Worm (Caenorhabditis elegans) whole organism, L3 larva: ENCODE measurements around the gene H20E11.1.

Experiments used
- ZK546.5 ChIP-seq: sonication (generic microtip); optimal IDR thresholded peaks from 2 replicates; lab custom pipeline; 2017; ENCODE audit warnings: missing biosample characterization, missing genetic modification characterization
- aly-2 ChIP-seq: fragments of 150-350 bp; optimal IDR thresholded peaks from 2 replicates; lab custom pipeline; 2014; ENCODE audit warnings: missing biosample characterization, missing genetic modification characterization
- ama-1 ChIP-seq: fragments of 150-350 bp; optimal IDR thresholded peaks from 2 replicates; lab custom pipeline; 2018
- ceh-16 ChIP-seq: sonication (generic microtip); optimal IDR thresholded peaks from 2 replicates; lab custom pipeline; 2017; ENCODE audit warnings: missing biosample characterization, missing genetic modification characterization
- ceh-28 ChIP-seq: fragments of 150-350 bp; optimal IDR thresholded peaks from 2 replicates; lab custom pipeline; 2014; ENCODE audit warnings: missing biosample characterization, missing genetic modification reagents, missing genetic modification characterization
- ceh-82 ChIP-seq: fragments of 150-350 bp; optimal IDR thresholded peaks from 2 replicates; lab custom pipeline; 2014; ENCODE audit warnings: missing biosample characterization, missing genetic modification characterization
- ceh-9 ChIP-seq: sonication (generic microtip); optimal IDR thresholded peaks from 2 replicates; lab custom pipeline; 2018; ENCODE audit warnings: missing biosample characterization, missing genetic modification characterization
- daf-12 ChIP-seq: fragments of 150-350 bp; optimal IDR thresholded peaks from 2 replicates; lab custom pipeline; 2014; ENCODE audit warnings: missing biosample characterization, missing genetic modification reagents, missing genetic modification characterization
- egl-27 ChIP-seq: sonication (generic microtip); optimal IDR thresholded peaks from 4 replicates; lab custom pipeline; 2017; ENCODE audit warnings: missing biosample characterization, missing genetic modification reagents, missing genetic modification characterization
- egl-5 ChIP-seq: fragments of 150-350 bp; optimal IDR thresholded peaks from 2 replicates; lab custom pipeline; 2017; ENCODE audit warnings: missing biosample characterization, missing genetic modification reagents, missing genetic modification characterization, inconsistent platforms
- elt-1 ChIP-seq: fragments of 150-350 bp; optimal IDR thresholded peaks from 2 replicates; lab custom pipeline; 2014; ENCODE audit warnings: missing biosample characterization, missing genetic modification characterization
- elt-2 ChIP-seq: sonication (generic microtip); optimal IDR thresholded peaks from 2 replicates; lab custom pipeline; 2016; ENCODE audit warnings: missing genetic modification reagents, mild to moderate bottlenecking, missing genetic modification characterization, missing compliant biosample characterization
- elt-3 ChIP-seq, 3 experiments: fragments of 150-350 bp in 1 of 3; sonication (generic microtip) in 2 of 3; optimal IDR thresholded peaks; 2 replicates in 2 of 3; 4 replicates in 1 of 3; lab custom pipeline; 2014 to 2017; ENCODE audit warnings: missing biosample characterization in 3 of 3, missing genetic modification characterization in 3 of 3
- eor-1 ChIP-seq, 2 experiments: fragments of 150-350 bp; optimal IDR thresholded peaks; 2 replicates each; lab custom pipeline; 2014 to 2018; ENCODE audit warnings: missing biosample characterization in 2 of 2, missing genetic modification characterization in 2 of 2
- fkh-10 ChIP-seq: sonication (generic microtip); optimal IDR thresholded peaks from 2 replicates; lab custom pipeline; 2017; ENCODE audit warnings: missing biosample characterization, missing genetic modification reagents, missing genetic modification characterization
- fkh-2 ChIP-seq: fragments of 150-350 bp; optimal IDR thresholded peaks from 2 replicates; lab custom pipeline; 2014; ENCODE audit warnings: missing biosample characterization, missing genetic modification reagents, missing genetic modification characterization
- fos-1 ChIP-seq: fragments of 150-350 bp; optimal IDR thresholded peaks from 2 replicates; lab custom pipeline; 2014; ENCODE audit warnings: missing biosample characterization, missing genetic modification characterization
- hmg-11 ChIP-seq: sonication (generic microtip); optimal IDR thresholded peaks from 2 replicates; lab custom pipeline; 2016; ENCODE audit warnings: missing genetic modification characterization, missing compliant biosample characterization
- jun-1 ChIP-seq: fragments of 150-350 bp; optimal IDR thresholded peaks from 2 replicates; lab custom pipeline; 2014; ENCODE audit warnings: missing biosample characterization, missing genetic modification reagents, missing genetic modification characterization
- lin-15B ChIP-seq: fragments of 150-350 bp; optimal IDR thresholded peaks from 2 replicates; lab custom pipeline; 2014; ENCODE audit warnings: missing biosample characterization, missing genetic modification characterization
- lin-39 ChIP-seq: fragments of 150-350 bp; optimal IDR thresholded peaks from 2 replicates; lab custom pipeline; 2018; ENCODE audit warnings: missing biosample characterization, missing genetic modification reagents, missing genetic modification characterization
- lsy-12 ChIP-seq: sonication (generic microtip); optimal IDR thresholded peaks from 2 replicates; lab custom pipeline; 2016; ENCODE audit warnings: mild to moderate bottlenecking, missing genetic modification characterization, missing compliant biosample characterization
- mdl-1 ChIP-seq: fragments of 150-350 bp; optimal IDR thresholded peaks from 2 replicates; lab custom pipeline; 2014; ENCODE audit warnings: missing biosample characterization, missing genetic modification characterization
- mml-1 ChIP-seq: fragments of 150-350 bp; sonication (generic microtip); optimal IDR thresholded peaks from 3 replicates; lab custom pipeline; 2014; ENCODE audit warnings: missing biosample characterization, missing genetic modification characterization
- nfya-1 ChIP-seq: sonication (generic microtip); optimal IDR thresholded peaks from 2 replicates; lab custom pipeline; 2017; ENCODE audit warnings: missing genetic modification characterization, mild to moderate bottlenecking, missing compliant biosample characterization, antibody characterized with exemption, moderate library complexity; ENCODE audit not compliant: insufficient read depth
- nhr-11 ChIP-seq: fragments of 150-350 bp; optimal IDR thresholded peaks from 2 replicates; lab custom pipeline; 2014; ENCODE audit warnings: missing biosample characterization, missing genetic modification characterization
- nhr-12 ChIP-seq: fragments of 150-350 bp; optimal IDR thresholded peaks from 2 replicates; lab custom pipeline; 2014; ENCODE audit warnings: missing biosample characterization, missing genetic modification characterization
- nhr-23 ChIP-seq: fragments of 150-350 bp; optimal IDR thresholded peaks from 2 replicates; lab custom pipeline; 2014; ENCODE audit warnings: missing biosample characterization, missing genetic modification reagents, missing genetic modification characterization
- nhr-237 ChIP-seq: fragments of 150-350 bp; optimal IDR thresholded peaks from 2 replicates; lab custom pipeline; 2014; ENCODE audit warnings: missing biosample characterization, missing genetic modification characterization
- nhr-25 ChIP-seq: sonication (generic microtip); optimal IDR thresholded peaks from 2 replicates; lab custom pipeline; 2017; ENCODE audit warnings: missing biosample characterization, missing genetic modification characterization
- nhr-28 ChIP-seq: fragments of 150-350 bp; optimal IDR thresholded peaks from 2 replicates; lab custom pipeline; 2014; ENCODE audit warnings: missing biosample characterization, missing genetic modification characterization
- nhr-43 ChIP-seq: sonication (generic microtip); optimal IDR thresholded peaks from 2 replicates; lab custom pipeline; 2016; ENCODE audit warnings: mild to moderate bottlenecking, missing genetic modification characterization, missing compliant biosample characterization; ENCODE audit not compliant: poor library complexity, severe bottlenecking
- nhr-67 ChIP-seq: fragments of 150-350 bp; optimal IDR thresholded peaks from 2 replicates; lab custom pipeline; 2014; ENCODE audit warnings: missing biosample characterization, missing genetic modification characterization
- nhr-76 ChIP-seq: fragments of 150-350 bp; sonication (generic microtip); optimal IDR thresholded peaks from 5 replicates; lab custom pipeline; 2014; ENCODE audit warnings: missing biosample characterization, missing genetic modification characterization
- nhr-77 ChIP-seq: fragments of 150-350 bp; optimal IDR thresholded peaks from 2 replicates; lab custom pipeline; 2014; ENCODE audit warnings: missing biosample characterization, missing genetic modification characterization
- pha-4 ChIP-seq: fragments of 150-350 bp; optimal IDR thresholded peaks from 2 replicates; lab custom pipeline; 2014; ENCODE audit warnings: missing biosample characterization, missing genetic modification reagents, missing genetic modification characterization
- pqm-1 ChIP-seq: fragments of 150-350 bp; optimal IDR thresholded peaks from 2 replicates; lab custom pipeline; 2017; ENCODE audit warnings: missing biosample characterization, missing genetic modification characterization, inconsistent platforms
- sea-2 ChIP-seq: fragments of 150-350 bp; sonication (generic microtip); optimal IDR thresholded peaks from 4 replicates; lab custom pipeline; 2014; ENCODE audit warnings: missing biosample characterization, missing genetic modification reagents, missing genetic modification characterization
- skn-1 ChIP-seq: fragments of 150-350 bp; optimal IDR thresholded peaks from 2 replicates; lab custom pipeline; 2014; ENCODE audit warnings: missing biosample characterization, missing genetic modification characterization
- snpc-4 ChIP-seq: fragments of 150-350 bp; optimal IDR thresholded peaks from 2 replicates; lab custom pipeline; 2014; ENCODE audit warnings: missing biosample characterization, missing genetic modification characterization
- tbx-2 ChIP-seq: sonication (generic microtip); optimal IDR thresholded peaks from 2 replicates; lab custom pipeline; 2016; ENCODE audit warnings: mild to moderate bottlenecking, missing genetic modification characterization, missing compliant biosample characterization
- unc-39 ChIP-seq: sonication (generic microtip); optimal IDR thresholded peaks from 4 replicates; lab custom pipeline; 2017; ENCODE audit warnings: missing biosample characterization, missing genetic modification characterization
- unc-62 ChIP-seq: fragments of 150-350 bp; sonication (generic microtip); optimal IDR thresholded peaks from 4 replicates; lab custom pipeline; 2014; ENCODE audit warnings: missing biosample characterization, missing genetic modification reagents, missing genetic modification characterization
- ztf-11 ChIP-seq: fragments of 150-350 bp; optimal IDR thresholded peaks from 2 replicates; lab custom pipeline; 2014; ENCODE audit warnings: missing biosample characterization, missing genetic modification characterization
- ztf-4 ChIP-seq: fragments of 150-350 bp; optimal IDR thresholded peaks from 2 replicates; lab custom pipeline; 2014; ENCODE audit warnings: missing biosample characterization, missing genetic modification characterization

H20E11.1 gene

ce11 chrIV:6834705-6835104, 4.8 kb downstream of the H20E11.1 start:
- TF ChIP-seq mdl-1 (tag; lab: Kevin White, UChicago): no peak
- TF ChIP-seq nhr-67 (tag; lab: Kevin White, UChicago): no peak
- peak; percentile 60 for TF ChIP-seq fkh-10
- no peak for TF ChIP-seq ztf-4 (tag; lab: Kevin White, UChicago)
- no peak for TF ChIP-seq jun-1 (tag; lab: Kevin White, UChicago)
- no peak for TF ChIP-seq tbx-2 (tag; lab: Kevin White, UChicago)
- no peak for TF ChIP-seq fos-1
- no peak for TF ChIP-seq eor-1 (tag; optimal IDR thresholded peaks at IDR 0.05; lab: Kevin White, UChicago)
- peak; percentile 17 for TF ChIP-seq lin-39 (tag; lab: Kevin White, UChicago)
- TF ChIP-seq nhr-11 (tag; lab: Kevin White, UChicago): no peak
- TF ChIP-seq elt-2: no peak
- no peak for TF ChIP-seq nhr-237 (tag; lab: Kevin White, UChicago)
- peak; percentile 31 for TF ChIP-seq hmg-11 (tag; lab: Kevin White, UChicago)
- TF ChIP-seq egl-27 (tag; lab: Kevin White, UChicago): no peak
- TF ChIP-seq nhr-76 (tag; lab: Kevin White, UChicago): no peak
- no peak for TF ChIP-seq ceh-82
- no peak for TF ChIP-seq snpc-4 (tag; lab: Kevin White, UChicago)
- TF ChIP-seq ceh-16: no peak
- TF ChIP-seq nfya-1 (tag; lab: Kevin White, UChicago): peak; percentile 38
- no peak for TF ChIP-seq nhr-23 (tag; lab: Kevin White, UChicago)

ce11 chrIV:6836769-6837168, 6.8 kb downstream of the H20E11.1 start:
- TF ChIP-seq ceh-16 (no peak), daf-12 (tag; lab: Kevin White, UChicago) (no peak), jun-1 (tag; lab: Kevin White, UChicago) (no peak), nhr-12 (tag; lab: Kevin White, UChicago) (no peak), ceh-9 (tag; lab: Kevin White, UChicago) (no peak), tbx-2 (tag; lab: Kevin White, UChicago) (no peak), elt-2 (no peak), nhr-76 (tag; lab: Kevin White, UChicago) (no peak), pqm-1 (tag; lab: Kevin White, UChicago) (no peak), egl-5 (tag; lab: Kevin White, UChicago) (peak; percentile 12), nhr-237 (tag; lab: Kevin White, UChicago) (no peak), fos-1 (no peak), nhr-67 (tag; lab: Kevin White, UChicago) (no peak), lin-39 (tag; lab: Kevin White, UChicago) (peak; percentile 75), nfya-1 (tag; lab: Kevin White, UChicago) (peak; percentile 25), fkh-2 (tag; lab: Kevin White, UChicago) (no peak), snpc-4 (tag; lab: Kevin White, UChicago) (no peak)

DNA sequence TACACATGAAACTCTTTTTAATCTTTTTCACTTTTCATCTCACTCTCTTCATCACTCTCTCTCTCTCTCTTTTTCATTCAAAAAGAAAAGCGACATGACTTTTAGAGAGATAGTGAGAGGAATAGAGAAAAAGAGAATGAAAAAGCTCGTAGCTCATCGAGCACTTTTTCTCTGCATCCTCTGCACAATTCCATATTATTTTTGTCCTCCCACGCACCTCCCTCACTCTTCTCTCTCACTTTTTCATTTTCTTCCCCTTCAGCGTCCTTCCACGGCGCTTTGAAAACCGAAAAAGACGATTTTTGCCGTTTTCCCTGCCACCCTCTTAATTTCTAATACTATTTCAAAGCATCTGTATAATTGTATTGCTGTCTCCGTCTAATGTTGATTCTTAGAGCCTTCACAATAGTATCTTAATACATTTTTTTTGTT, 9.2 kb downstream of the H20E11.1 start:
- peak; percentile 41 for TF ChIP-seq ceh-82
- TF ChIP-seq egl-27 (tag; lab: Kevin White, UChicago): peak; percentile 5
- TF ChIP-seq sea-2 (GFP tag; lab: Kevin White, UChicago): no peak
- TF ChIP-seq nhr-23 (tag; lab: Kevin White, UChicago): no peak
- TF ChIP-seq nhr-237 (tag; lab: Kevin White, UChicago): no peak
- TF ChIP-seq mml-1 (tag; lab: Kevin White, UChicago): no peak
- TF ChIP-seq nfya-1 (tag; lab: Kevin White, UChicago): peak; percentile 82
- no peak for TF ChIP-seq aly-2 (tag; lab: Kevin White, UChicago)
- peak; percentile 61 for TF ChIP-seq lin-15B (tag; lab: Kevin White, UChicago)
- peak; percentile 69 for TF ChIP-seq unc-62 (GFP tag; lab: Kevin White, UChicago)
- TF ChIP-seq nhr-12 (tag; lab: Kevin White, UChicago): no peak
- TF ChIP-seq nhr-67 (tag; lab: Kevin White, UChicago): no peak
- no peak for TF ChIP-seq elt-3 (tag; optimal IDR thresholded peaks at IDR 0.05; lab: Kevin White, UChicago)
- peak; percentile 83 for TF ChIP-seq pha-4 (tag; lab: Kevin White, UChicago)
- TF ChIP-seq tbx-2 (tag; lab: Kevin White, UChicago): peak; percentile 53
- TF ChIP-seq pqm-1 (tag; lab: Kevin White, UChicago): peak; percentile 90
- TF ChIP-seq ceh-28: peak; percentile 55
- TF ChIP-seq ceh-16: no peak
- no peak for TF ChIP-seq egl-5 (tag; lab: Kevin White, UChicago)
- TF ChIP-seq elt-1 (tag; lab: Kevin White, UChicago): peak; percentile 33
- TF ChIP-seq ztf-4 (tag; lab: Kevin White, UChicago): no peak
- no peak for TF ChIP-seq nhr-76 (tag; lab: Kevin White, UChicago)
- peak; percentile 65 for TF ChIP-seq nhr-11 (tag; lab: Kevin White, UChicago)
- no peak for TF ChIP-seq ZK546.5 (tag; lab: Kevin White, UChicago)
- peak; percentile 43 for TF ChIP-seq lin-39 (tag; lab: Kevin White, UChicago)
- no peak for TF ChIP-seq daf-12 (tag; lab: Kevin White, UChicago)
- no peak for TF ChIP-seq ceh-9 (tag; lab: Kevin White, UChicago)
- peak; percentile 44 for TF ChIP-seq nhr-77 (tag; lab: Kevin White, UChicago)
- peak; percentile 88 for TF ChIP-seq elt-2
- TF ChIP-seq jun-1 (tag; lab: Kevin White, UChicago): peak; percentile 77
- TF ChIP-seq hmg-11 (tag; lab: Kevin White, UChicago): peak; percentile 91
- TF ChIP-seq ama-1 (lab: Kevin White, UChicago): no peak
- TF ChIP-seq lsy-12 (tag; lab: Kevin White, UChicago): peak; percentile 60
- TF ChIP-seq ztf-11: no peak
- TF ChIP-seq skn-1 (tag; lab: Kevin White, UChicago): peak; percentile 74
- peak in 1 of 2 experiments; percentile 43 for TF ChIP-seq eor-1 (tag; optimal IDR thresholded peaks at IDR 0.05; lab: Kevin White, UChicago)
- TF ChIP-seq nhr-25 (tag; lab: Kevin White, UChicago): no peak
- no peak for TF ChIP-seq nhr-43
- TF ChIP-seq unc-39 (tag; lab: Kevin White, UChicago): no peak
- TF ChIP-seq nhr-28 (tag; lab: Kevin White, UChicago): no peak
